Fruit fly (Drosophila melanogaster): ENCODE measurements around the gene CG3437.

Gene CG3437

dm6 chr3L:9471151-9471903 lies 13.9 kb upstream of the CG3437 start (continued):
- TF ChIP-seq tx (GFP tag; optimal IDR thresholded peaks at IDR 0.05): no peak
- TF ChIP-seq toy (GFP tag; IDR thresholded peaks at IDR 0.05): no peak
- TF ChIP-seq Hmx (GFP tag; optimal IDR thresholded peaks at IDR 0.05): no peak
- no peak for TF ChIP-seq Hand (GFP tag; optimal IDR thresholded peaks at IDR 0.05)
- TF ChIP-seq dimm (GFP tag; IDR thresholded peaks at IDR 0.05): no peak
- peak; percentile 53 for TF ChIP-seq Med (GFP tag)
- TF ChIP-seq usp (GFP tag; optimal IDR thresholded peaks at IDR 0.05): no peak
- peak; percentile 25; the same call in 1 of the 2 replicates for TF ChIP-seq CG4360 (GFP tag; IDR thresholded peaks at IDR 0.05)
- TF ChIP-seq p53 (GFP tag; optimal IDR thresholded peaks at IDR 0.05): no peak
- TF ChIP-seq CG10431 (GFP tag; optimal IDR thresholded peaks at IDR 0.05): no peak
- no peak for TF ChIP-seq cas (GFP tag; IDR thresholded peaks at IDR 0.05)
- no peak for TF ChIP-seq HLH4C (GFP tag; IDR thresholded peaks at IDR 0.05; ENCODE audit: partially characterized antibody)
- no peak for TF ChIP-seq CG16815 (GFP tag; optimal IDR thresholded peaks at IDR 0.05)
- TF ChIP-seq pum (GFP tag; optimal IDR thresholded peaks at IDR 0.05): no peak
- TF ChIP-seq h (optimal IDR thresholded peaks at IDR 0.05): no peak
- TF ChIP-seq CG13296 (GFP tag; optimal IDR thresholded peaks at IDR 0.05): no peak
- no peak for TF ChIP-seq Elba2 (GFP tag; optimal IDR thresholded peaks at IDR 0.05)
- TF ChIP-seq CG32772 (GFP tag; IDR thresholded peaks at IDR 0.05): no peak
- TF ChIP-seq CG3838 (GFP tag; optimal IDR thresholded peaks at IDR 0.05): no peak
- no peak for TF ChIP-seq CG33213 (GFP tag; optimal IDR thresholded peaks at IDR 0.05)
- TF ChIP-seq CG8478 (optimal IDR thresholded peaks at IDR 0.05): peak; percentile 66

- TF ChIP-seq abd-A (tag; optimal IDR thresholded peaks at IDR 0.05) (peak; percentile 83), B-H2 (GFP tag; optimal IDR thresholded peaks at IDR 0.05) (no peak), Deaf1 (tag; optimal IDR thresholded peaks at IDR 0.05) (peak; percentile 19), CG13894 (tag; optimal IDR thresholded peaks at IDR 0.05) (peak; percentile 19), sens (GFP tag) (no peak), CG1024 (GFP tag; IDR thresholded peaks at IDR 0.05) (no peak), Dp (GFP tag; optimal IDR thresholded peaks at IDR 0.05) (no peak), CG13424 (tag; optimal IDR thresholded peaks at IDR 0.05) (no peak), chinmo (GFP tag; IDR thresholded peaks at IDR 0.05; ENCODE audit: partially characterized antibody) (0 out of 4 replicates have a peak, but pooled peaks have one; percentile 38), scrt (GFP tag; optimal IDR thresholded peaks at IDR 0.05) (no peak), CG31441 (GFP tag; IDR thresholded peaks at IDR 0.05) (no peak), jumu (GFP tag; optimal IDR thresholded peaks at IDR 0.05) (no peak), Atf3 (GFP tag; optimal IDR thresholded peaks at IDR 0.05) (no peak), cg (GFP tag; optimal IDR thresholded peaks at IDR 0.05) (peak; percentile 59), Ssrp (tag; optimal IDR thresholded peaks at IDR 0.05) (no peak), Kr (GFP tag; optimal IDR thresholded peaks at IDR 0.05) (peak; percentile 32), CG12219 (GFP tag; optimal IDR thresholded peaks at IDR 0.05) (no peak)
Observed at dm6 chr3L:9469079-9469478, 11.6 kb upstream of the CG3437 start.

dm6 chr3L:9468261-9468890 lies 10.9 kb upstream of the CG3437 start:
- TF ChIP-seq CG4282 (GFP tag; optimal IDR thresholded peaks at IDR 0.05) (no peak), CG17612 (GFP tag; IDR thresholded peaks at IDR 0.05) (no peak), HLH54F (GFP tag; optimal IDR thresholded peaks at IDR 0.05) (no peak), Lhr (GFP tag; optimal IDR thresholded peaks at IDR 0.05) (no peak), Mrtf (GFP tag; IDR thresholded peaks at IDR 0.05) (no peak), shn (GFP tag; optimal IDR thresholded peaks at IDR 0.05) (peak; percentile 15), BEAF-32 (GFP tag; optimal IDR thresholded peaks at IDR 0.05) (no peak), CG11723 (GFP tag; optimal IDR thresholded peaks at IDR 0.05) (peak; percentile 31), CG6689 (GFP tag; IDR thresholded peaks at IDR 0.05) (no peak), CG15269 (tag; optimal IDR thresholded peaks at IDR 0.05) (peak; percentile 30), CG16779 (GFP tag; IDR thresholded peaks at IDR 0.05) (0 out of 2 replicates have a peak, but pooled peaks have one; percentile 31), PHDP (tag; optimal IDR thresholded peaks at IDR 0.05) (peak; percentile 30)
